Fruit fly (Drosophila melanogaster): ENCODE data around the gene CG31388.

Gene CG31388

dm6 chr3R:11221437-11222230 lies 16.0 kb upstream of the CG31388 start, which contains the start of the genes CG6693 and RpL3 (continued):
- no peak for TF ChIP-seq CG11902 (GFP tag; optimal IDR thresholded peaks at IDR 0.05)
- no peak for TF ChIP-seq dac (GFP tag; optimal IDR thresholded peaks at IDR 0.05)
- peak; percentile 22 for TF ChIP-seq CG31627 (GFP tag; optimal IDR thresholded peaks at IDR 0.05)
- TF ChIP-seq CG1621 (tag; optimal IDR thresholded peaks at IDR 0.05): peak; percentile 58
- peak; percentile 38 for TF ChIP-seq Blimp-1 (GFP tag; optimal IDR thresholded peaks at IDR 0.05)
- peak; percentile 75 for TF ChIP-seq CG9139 (GFP tag; optimal IDR thresholded peaks at IDR 0.05)
- no peak for TF ChIP-seq acj6 (GFP tag; optimal IDR thresholded peaks at IDR 0.05)
- TF ChIP-seq Ets96B (tag; optimal IDR thresholded peaks at IDR 0.05): peak; percentile 59
- peak; percentile 28 for TF ChIP-seq fkh (GFP tag; optimal IDR thresholded peaks at IDR 0.05)
- no peak for TF ChIP-seq CG8319 (GFP tag; optimal IDR thresholded peaks at IDR 0.05)
- TF ChIP-seq svp (GFP tag): no peak
- TF ChIP-seq CG6808 (GFP tag; optimal IDR thresholded peaks at IDR 0.05): peak; percentile 67
- TF ChIP-seq salr (GFP tag; optimal IDR thresholded peaks at IDR 0.05): peak in 1 of 2 experiments; percentile 50
- TF ChIP-seq Eip75B (GFP tag; optimal IDR thresholded peaks at IDR 0.05): peak; percentile 83
- peak; percentile 81 for TF ChIP-seq esn (GFP tag; optimal IDR thresholded peaks at IDR 0.05)
- TF ChIP-seq lz (GFP tag; optimal IDR thresholded peaks at IDR 0.05): peak; percentile 54
- peak; percentile 68 for TF ChIP-seq CG6163 (GFP tag; IDR thresholded peaks at IDR 0.05)
- no peak for TF ChIP-seq Hr38 (GFP tag; optimal IDR thresholded peaks at IDR 0.05)
- peak; percentile 41 for TF ChIP-seq cyc (GFP tag; optimal IDR thresholded peaks at IDR 0.05)
- no peak for TF ChIP-seq Eip93F (GFP tag; optimal IDR thresholded peaks at IDR 0.05)
- no peak for TF ChIP-seq OdsH (GFP tag; optimal IDR thresholded peaks at IDR 0.05)
- peak; percentile 47 for TF ChIP-seq achi (GFP tag; optimal IDR thresholded peaks at IDR 0.05)
- TF ChIP-seq fd85E (GFP tag; optimal IDR thresholded peaks at IDR 0.05): peak; percentile 53
- peak; percentile 50 for TF ChIP-seq CG3032 (tag; optimal IDR thresholded peaks at IDR 0.05)

dm6 chr3R:11222587-11222986 lies 15.0 kb upstream of the CG31388 start:
- TF ChIP-seq Lpt (GFP tag; optimal IDR thresholded peaks at IDR 0.05): no peak
- no peak for TF ChIP-seq vri (GFP tag; optimal IDR thresholded peaks at IDR 0.05)
- no peak for TF ChIP-seq spab (GFP tag; optimal IDR thresholded peaks at IDR 0.05)
- TF ChIP-seq CG16779 (tag; optimal IDR thresholded peaks at IDR 0.05): no peak
- TF ChIP-seq Sox15 (GFP tag; optimal IDR thresholded peaks at IDR 0.05): no peak
- TF ChIP-seq Eip75B (GFP tag; optimal IDR thresholded peaks at IDR 0.05): no peak
- TF ChIP-seq fd85E (GFP tag; optimal IDR thresholded peaks at IDR 0.05): no peak
- no peak for TF ChIP-seq CG10631 (GFP tag; optimal IDR thresholded peaks at IDR 0.05)
- TF ChIP-seq CG11762 (GFP tag; optimal IDR thresholded peaks at IDR 0.05; ENCODE audit: insufficient read depth): no peak
- TF ChIP-seq CG3032 (tag; optimal IDR thresholded peaks at IDR 0.05): no peak
- TF ChIP-seq OdsH (GFP tag; optimal IDR thresholded peaks at IDR 0.05): no peak
- TF ChIP-seq achi (GFP tag; optimal IDR thresholded peaks at IDR 0.05): no peak
- no peak for TF ChIP-seq CG8319 (GFP tag; optimal IDR thresholded peaks at IDR 0.05)
- TF ChIP-seq CG32006 (GFP tag; optimal IDR thresholded peaks at IDR 0.05): no peak
- no peak for TF ChIP-seq Ets96B (tag; optimal IDR thresholded peaks at IDR 0.05)
- no peak for TF ChIP-seq CG6808 (GFP tag; optimal IDR thresholded peaks at IDR 0.05)
- TF ChIP-seq svp (GFP tag): no peak
- no peak for TF ChIP-seq Sox14 (GFP tag; optimal IDR thresholded peaks at IDR 0.05)
- TF ChIP-seq CG6163 (GFP tag; IDR thresholded peaks at IDR 0.05): no peak

dm6 chr3R:11224478-11224877 lies 13.1 kb upstream of the CG31388 start:
- TF ChIP-seq CG6276 (GFP tag; optimal IDR thresholded peaks at IDR 0.05): no peak
- no peak for TF ChIP-seq CG4318 (GFP tag; optimal IDR thresholded peaks at IDR 0.05)
- TF ChIP-seq Ets21C (GFP tag; optimal IDR thresholded peaks at IDR 0.05): no peak
- TF ChIP-seq achi (GFP tag; optimal IDR thresholded peaks at IDR 0.05): no peak
- TF ChIP-seq Sox102F (GFP tag; optimal IDR thresholded peaks at IDR 0.05): no peak
- TF ChIP-seq CG10669 (GFP tag; optimal IDR thresholded peaks at IDR 0.05): no peak
- no peak for TF ChIP-seq OdsH (GFP tag; optimal IDR thresholded peaks at IDR 0.05)
- TF ChIP-seq CG3032 (tag; optimal IDR thresholded peaks at IDR 0.05): no peak
- no peak for TF ChIP-seq Ets96B (tag; optimal IDR thresholded peaks at IDR 0.05)
- TF ChIP-seq CG8319 (GFP tag; optimal IDR thresholded peaks at IDR 0.05): no peak
- no peak for TF ChIP-seq CG8119 (GFP tag; IDR thresholded peaks at IDR 0.05)
- no peak for TF ChIP-seq net (GFP tag; optimal IDR thresholded peaks at IDR 0.05)

All from whole organism, prepupa.